Fruit fly (Drosophila melanogaster) whole organism, wandering third instar larva: ENCODE measurements around the gene Cyp4g15.

ENCODE experiments used
- Abd-B ChIP-seq: fragments of >200 bp; optimal IDR thresholded peaks from 2 replicates; lab custom pipeline; 2017; ENCODE audit warnings: missing biosample characterization, missing genetic modification characterization
- CG32264 ChIP-seq: fragments of 200-800 bp; sonication (Bioruptor generic); optimal IDR thresholded peaks from 2 replicates; lab custom pipeline; 2016; ENCODE audit warnings: missing biosample characterization, missing genetic modification characterization
- CG9705 ChIP-seq: fragments of 200-800 bp; sonication (Bioruptor generic); optimal IDR thresholded peaks from 2 replicates; lab custom pipeline; 2018; ENCODE audit warnings: missing biosample characterization, mild to moderate bottlenecking, missing genetic modification characterization
- CrebA ChIP-seq: fragments of 200-800 bp; sonication (Bioruptor generic); optimal IDR thresholded peaks from 2 replicates; lab custom pipeline; 2016; ENCODE audit warnings: missing biosample characterization, mild to moderate bottlenecking, missing genetic modification characterization, borderline replicate concordance
- Dfd ChIP-seq: fragments of >200 bp; optimal IDR thresholded peaks from 2 replicates; lab custom pipeline; 2017; ENCODE audit warnings: missing biosample characterization, missing genetic modification characterization
- Dif ChIP-seq: fragments of 200-275, 200-300 bp; sonication (Bioruptor generic); optimal IDR thresholded peaks from 2 replicates; lab custom pipeline; 2018; ENCODE audit warnings: missing biosample characterization, missing genetic modification characterization; ENCODE audit not compliant: partially characterized antibody
- GATAd ChIP-seq: sonication (Bioruptor generic); optimal IDR thresholded peaks from 2 replicates; lab custom pipeline; 2016; ENCODE audit warnings: missing biosample characterization, missing genetic modification characterization
- HLH106 ChIP-seq: fragments of 200-800 bp; optimal IDR thresholded peaks from 3 replicates; lab custom pipeline; 2019; ENCODE audit warnings: missing biosample characterization, mild to moderate bottlenecking, missing genetic modification characterization, moderate library complexity
- Hnf4 ChIP-seq: fragments of 200-800 bp; sonication (Bioruptor generic); optimal IDR thresholded peaks from 2 replicates; lab custom pipeline; 2016; ENCODE audit warnings: missing biosample characterization, mild to moderate bottlenecking, missing genetic modification characterization
- Hr78 ChIP-seq: fragments of >200 bp; optimal IDR thresholded peaks from 2 replicates; lab custom pipeline; 2017; ENCODE audit warnings: missing biosample characterization, missing genetic modification characterization
- Hr83 ChIP-seq: fragments of 200-300 bp; sonication (Bioruptor generic); optimal IDR thresholded peaks from 2 replicates; lab custom pipeline; 2016; ENCODE audit warnings: missing biosample characterization, mild to moderate bottlenecking, missing genetic modification characterization, moderate library complexity; ENCODE audit not compliant: poor library complexity, severe bottlenecking
- Jra ChIP-seq: sonication (Bioruptor generic); optimal IDR thresholded peaks from 2 replicates; lab custom pipeline; 2016; ENCODE audit warnings: missing biosample characterization, missing genetic modification characterization
- Mio ChIP-seq: sonication (Bioruptor generic); optimal IDR thresholded peaks from 2 replicates; lab custom pipeline; 2016; ENCODE audit warnings: missing biosample characterization, missing genetic modification characterization
- Myc ChIP-seq: fragments of >200 bp; optimal IDR thresholded peaks from 2 replicates; lab custom pipeline; 2017
- N ChIP-seq: fragments of >200 bp; optimal IDR thresholded peaks from 2 replicates; lab custom pipeline; 2018; ENCODE audit warnings: missing biosample characterization, missing external identifiers, missing genetic modification characterization
- OdsH ChIP-seq: fragments of 200-800 bp; sonication (Bioruptor generic); optimal IDR thresholded peaks from 2 replicates; lab custom pipeline; 2016; ENCODE audit warnings: missing biosample characterization, mild to moderate bottlenecking, missing genetic modification characterization
- Rel ChIP-seq, 2 experiments: fragments of 200-800 bp; sonication (Bioruptor generic) in 1 of 2; optimal IDR thresholded peaks; 2 replicates in 1 of 2; 3 replicates in 1 of 2; lab custom pipeline; 2016 to 2019; ENCODE audit warnings: mild to moderate bottlenecking in 2 of 2, missing biosample characterization in 2 of 2, missing genetic modification characterization in 2 of 2, moderate library complexity in 1 of 2
- Sp1 ChIP-seq: fragments of 200-800 bp; sonication (Bioruptor generic); optimal IDR thresholded peaks from 3 replicates; lab custom pipeline; 2019; ENCODE audit warnings: missing biosample characterization, mild to moderate bottlenecking, missing genetic modification characterization, moderate library complexity
- Vsx2 ChIP-seq: fragments of 200-300, 225-300 bp; sonication (Bioruptor generic); optimal IDR thresholded peaks from 2 replicates; lab custom pipeline; 2018; ENCODE audit warnings: missing biosample characterization, missing genetic modification characterization; ENCODE audit not compliant: partially characterized antibody
- br ChIP-seq: fragments of 200-800 bp; sonication (Bioruptor generic); optimal IDR thresholded peaks from 2 replicates; lab custom pipeline; 2016; ENCODE audit warnings: missing biosample characterization, missing genetic modification characterization
- brk ChIP-seq: fragments of 200-800 bp; sonication (Bioruptor generic); optimal IDR thresholded peaks from 2 replicates; lab custom pipeline; 2016; ENCODE audit warnings: missing biosample characterization, mild to moderate bottlenecking, missing genetic modification characterization
- dl ChIP-seq, 2 experiments: fragments of 175-275, 200-275 bp in 1 of 2; fragments of 200-275 bp in 1 of 2; sonication (Bioruptor generic); optimal IDR thresholded peaks; lab custom pipeline; 2018; ENCODE audit warnings: mild to moderate bottlenecking in 2 of 2, missing biosample characterization in 2 of 2, missing genetic modification characterization in 2 of 2, moderate library complexity in 2 of 2; ENCODE audit not compliant: partially characterized antibody in 2 of 2, insufficient read depth in 1 of 2
- dmrt93B ChIP-seq: fragments of 200-800 bp; sonication (Bioruptor generic); optimal IDR thresholded peaks from 2 replicates; lab custom pipeline; 2018; ENCODE audit warnings: missing biosample characterization, mild to moderate bottlenecking, missing genetic modification characterization
- dsf ChIP-seq: sonication (Bioruptor generic); optimal IDR thresholded peaks from 2 replicates; lab custom pipeline; 2016; ENCODE audit warnings: missing biosample characterization, missing genetic modification characterization, borderline replicate concordance
- ey ChIP-seq: fragments of 200-800 bp; sonication (Bioruptor generic); optimal IDR thresholded peaks from 2 replicates; lab custom pipeline; 2016; ENCODE audit warnings: missing biosample characterization, missing genetic modification characterization
- foxo ChIP-seq, 2 experiments: fragments of 200-800 bp; sonication (Bioruptor generic); optimal IDR thresholded peaks; 2 replicates in 1 of 2; 3 replicates in 1 of 2; lab custom pipeline; 2016 to 2017; ENCODE audit warnings: missing biosample characterization in 2 of 2, missing genetic modification characterization in 2 of 2
- fru ChIP-seq: fragments of 200-800 bp; sonication (Bioruptor generic); optimal IDR thresholded peaks from 3 replicates; lab custom pipeline; 2016; ENCODE audit warnings: missing biosample characterization, mild to moderate bottlenecking, missing genetic modification characterization
- h ChIP-seq: fragments of 200-800 bp; sonication (Bioruptor generic); optimal IDR thresholded peaks from 3 replicates; lab custom pipeline; 2016; ENCODE audit warnings: missing biosample characterization, mild to moderate bottlenecking, missing genetic modification characterization
- jim ChIP-seq: fragments of 175-275, 200-325 bp; sonication (Bioruptor generic); optimal IDR thresholded peaks from 2 replicates; lab custom pipeline; 2016; ENCODE audit warnings: missing biosample characterization, mild to moderate bottlenecking, missing genetic modification characterization
- lola ChIP-seq: fragments of >200 bp; optimal IDR thresholded peaks from 2 replicates; lab custom pipeline; 2017; ENCODE audit warnings: missing biosample characterization, missing genetic modification characterization
- pan ChIP-seq: fragments of >200 bp; optimal IDR thresholded peaks from 2 replicates; lab custom pipeline; 2017
- psq ChIP-seq: fragments of 200-800 bp; sonication (Bioruptor generic); optimal IDR thresholded peaks from 3 replicates; lab custom pipeline; 2017; ENCODE audit warnings: missing biosample characterization, mild to moderate bottlenecking, missing genetic modification characterization, moderate library complexity
- rgr ChIP-seq: fragments of 200-800 bp; sonication (Bioruptor generic); optimal IDR thresholded peaks from 3 replicates; lab custom pipeline; 2016; ENCODE audit warnings: missing biosample characterization, mild to moderate bottlenecking, missing genetic modification characterization
- sage ChIP-seq: fragments of 200-800 bp; sonication (Bioruptor generic); optimal IDR thresholded peaks from 2 replicates; lab custom pipeline; 2016; ENCODE audit warnings: missing biosample characterization, mild to moderate bottlenecking, missing genetic modification characterization
- sv ChIP-seq: fragments of 200-800 bp; sonication (Bioruptor generic); optimal IDR thresholded peaks from 3 replicates; lab custom pipeline; 2016; ENCODE audit warnings: missing biosample characterization, missing genetic modification characterization
- tai ChIP-seq: sonication (Bioruptor generic); optimal IDR thresholded peaks from 2 replicates; lab custom pipeline; 2016; ENCODE audit warnings: missing biosample characterization, missing genetic modification characterization
- usp ChIP-seq: fragments of >200 bp; optimal IDR thresholded peaks from 2 replicates; lab custom pipeline; 2017; ENCODE audit warnings: missing biosample characterization, missing genetic modification characterization
- woc ChIP-seq: sonication (Bioruptor generic); optimal IDR thresholded peaks from 2 replicates; lab custom pipeline; 2016; ENCODE audit warnings: missing biosample characterization, mild to moderate bottlenecking, missing genetic modification characterization

Cyp4g15 gene

DNA sequence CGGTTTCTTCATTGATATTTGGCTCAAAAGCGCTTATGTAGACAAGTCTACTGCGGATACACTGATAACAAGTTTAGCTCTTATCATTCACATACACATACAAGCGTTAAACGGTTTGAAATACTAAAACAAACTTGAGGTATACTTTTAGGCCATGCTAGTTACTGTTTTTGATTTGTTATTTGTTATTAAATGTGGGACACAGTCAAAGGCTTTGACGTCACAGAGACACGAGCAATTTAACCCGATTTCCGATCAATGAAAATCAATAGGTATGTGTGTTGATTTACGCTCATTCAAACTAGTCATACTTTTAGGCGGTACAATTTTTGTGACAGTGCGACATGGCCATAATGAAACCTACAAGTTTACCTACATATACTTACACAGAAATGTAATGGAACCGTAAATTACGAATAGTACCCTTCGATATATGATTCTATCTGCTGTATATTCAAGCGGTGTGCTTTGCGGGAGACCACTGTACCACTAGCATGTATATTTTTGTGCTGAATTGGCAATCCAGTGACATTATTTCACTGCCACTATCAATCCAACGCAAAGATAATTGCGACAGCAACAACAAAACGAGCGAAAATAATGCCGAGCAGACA, 30.0 kb upstream of the Cyp4g15 start:
- TF ChIP-seq Sp1 (peak; percentile 63), jim (no peak), CG9705 (peak; percentile 28), ey (GFP tag; lab: Kevin White, UChicago) (peak; percentile 90), CrebA (GFP tag; lab: Kevin White, UChicago) (peak; percentile 6), Jra (GFP tag; lab: Kevin White, UChicago) (peak; percentile 53), usp (GFP tag; lab: Kevin White, UChicago) (no peak), lola (GFP tag; lab: Kevin White, UChicago) (no peak), brk (GFP tag; lab: Kevin White, UChicago) (peak; percentile 35), dmrt93B (GFP tag; lab: Kevin White, UChicago) (peak; percentile 60), Dif (GFP tag; lab: Kevin White, UChicago) (no peak), tai (GFP tag; lab: Kevin White, UChicago) (peak; percentile 2), foxo (GFP tag; optimal IDR thresholded peaks at IDR 0.05; lab: Kevin White, UChicago) (peak; percentile 33 to 85), GATAd (peak; percentile 27), psq (GFP tag; lab: Kevin White, UChicago) (peak; percentile 71), Hr83 (GFP tag; lab: Kevin White, UChicago) (peak; percentile 70), h (GFP tag; lab: Kevin White, UChicago) (peak; percentile 86), br (peak; percentile 84), Rel (GFP tag; optimal IDR thresholded peaks at IDR 0.05; lab: Kevin White, UChicago) (no peak), Rel (tag; optimal IDR thresholded peaks at IDR 0.05; lab: Kevin White, UChicago) (no peak), sv (peak; percentile 81), Dfd (no peak), OdsH (peak; percentile 81), Abd-B (GFP tag; lab: Kevin White, UChicago) (no peak), rgr (GFP tag; lab: Kevin White, UChicago) (peak; percentile 90), woc (GFP tag; lab: Kevin White, UChicago) (peak; percentile 71), CG32264 (GFP tag; lab: Kevin White, UChicago) (peak; percentile 61), Myc (lab: Kevin White, UChicago) (peak; percentile 77), pan (lab: Kevin White, UChicago) (no peak), Mio (peak; percentile 51), Vsx2 (GFP tag; lab: Kevin White, UChicago) (no peak), HLH106 (tag; lab: Kevin White, UChicago) (peak; percentile 82), Hr78 (GFP tag; lab: Kevin White, UChicago) (no peak), dsf (no peak), Hnf4 (GFP tag; lab: Kevin White, UChicago) (peak; percentile 69), fru (GFP tag; lab: Kevin White, UChicago) (peak; percentile 82), sage (GFP tag; lab: Kevin White, UChicago) (no peak), N (peak; percentile 30), dl (GFP tag; optimal IDR thresholded peaks at IDR 0.05; lab: Kevin White, UChicago; ENCODE audit: insufficient read depth in 1 of 2, partially characterized antibody in 2 of 2) (no peak)

DNA sequence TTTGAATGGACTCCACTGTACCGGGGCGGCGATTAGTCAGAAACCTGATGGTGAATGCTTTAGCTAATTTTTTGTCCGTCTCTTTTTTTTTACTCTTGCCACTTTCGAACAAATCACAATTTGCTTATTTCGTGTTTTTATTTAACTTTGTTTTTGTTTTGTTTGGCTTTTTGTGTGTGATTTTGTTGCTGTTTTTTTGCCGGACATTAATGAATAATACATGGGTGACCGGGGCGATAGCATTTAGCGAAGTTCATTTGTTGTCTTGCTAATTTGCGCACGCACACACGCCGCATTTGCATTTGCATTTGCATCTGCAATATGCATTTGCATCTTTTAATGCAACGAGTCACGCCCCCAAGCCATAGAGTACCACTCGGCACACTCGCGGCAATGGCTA, 28.2 kb upstream of the Cyp4g15 start:
- TF ChIP-seq Rel (GFP tag; optimal IDR thresholded peaks at IDR 0.05; lab: Kevin White, UChicago), result no peak
- TF ChIP-seq Rel (tag; optimal IDR thresholded peaks at IDR 0.05; lab: Kevin White, UChicago), result peak; percentile 57
- TF ChIP-seq ey (GFP tag; lab: Kevin White, UChicago), result no peak
